Worm (Caenorhabditis elegans) whole organism, L1 larva: Measurements from ENCODE around the gene dpy-4.

Source experiments
- C16A3.4 ChIP-seq: fragments of 150-350 bp; optimal IDR thresholded peaks from 2 replicates; lab custom pipeline; 2014; ENCODE audit warnings: missing biosample characterization, missing genetic modification characterization
- C34B4.2 ChIP-seq: sonication (generic microtip); optimal IDR thresholded peaks from 2 replicates; lab custom pipeline; 2017; ENCODE audit warnings: mild to moderate bottlenecking, missing genetic modification characterization, missing compliant biosample characterization
- F16B12.6 ChIP-seq: fragments of 150-350 bp; optimal IDR thresholded peaks from 2 replicates; lab custom pipeline; 2014; ENCODE audit warnings: missing biosample characterization, missing genetic modification characterization
- aly-2 ChIP-seq: fragments of 150-350 bp; optimal IDR thresholded peaks from 2 replicates; lab custom pipeline; 2014; ENCODE audit warnings: missing biosample characterization, missing genetic modification characterization
- blmp-1 ChIP-seq: fragments of 150-350 bp; optimal IDR thresholded peaks from 2 replicates; lab custom pipeline; 2014; ENCODE audit warnings: missing biosample characterization, missing genetic modification characterization
- ceh-8 ChIP-seq: fragments of 200-800 bp; sonication (Bioruptor generic); optimal IDR thresholded peaks from 2 replicates; lab custom pipeline; 2018; ENCODE audit warnings: mild to moderate bottlenecking, missing genetic modification characterization, moderate library complexity, missing compliant biosample characterization
- ceh-88 ChIP-seq: fragments of 200-800 bp; sonication (Bioruptor generic); IDR thresholded peaks from 2 replicates; pipeline ENCODE4 v1.3.6; 2022; ENCODE audit warnings: missing genetic modification characterization, missing compliant biosample characterization
- ceh-90 ChIP-seq: sonication (generic microtip); optimal IDR thresholded peaks from 2 replicates; lab custom pipeline; 2016; ENCODE audit warnings: missing genetic modification characterization, missing compliant biosample characterization
- ces-1 ChIP-seq: fragments of 150-350 bp; optimal IDR thresholded peaks from 2 replicates; lab custom pipeline; 2014; ENCODE audit warnings: missing biosample characterization, missing genetic modification reagents, missing genetic modification characterization
- dpl-1 ChIP-seq, 3 experiments: fragments of 150-350 bp in 2 of 3; sonication (generic microtip) in 1 of 3; optimal IDR thresholded peaks; 2 replicates each; lab custom pipeline; 2014 to 2017; ENCODE audit warnings: missing biosample characterization in 3 of 3, missing genetic modification characterization in 3 of 3, missing genetic modification reagents in 3 of 3
- efl-1 ChIP-seq, 4 experiments: fragments of 150-350 bp; optimal IDR thresholded peaks in 3 of 4; peaks in 1 of 4; 1 replicate in 1 of 4; 2 replicates in 3 of 4; lab custom pipeline; 2014; ENCODE audit warnings: missing biosample characterization in 2 of 4, missing genetic modification characterization in 2 of 4, missing genetic modification reagents in 2 of 4
- efl-3 ChIP-seq: fragments of 200-800 bp; sonication (Bioruptor generic); optimal IDR thresholded peaks from 2 replicates; lab custom pipeline; 2018; ENCODE audit warnings: mild to moderate bottlenecking, missing genetic modification characterization, missing compliant biosample characterization
- egl-13 ChIP-seq: sonication (generic microtip); optimal IDR thresholded peaks from 2 replicates; lab custom pipeline; 2016; ENCODE audit warnings: missing genotype, missing genetic modification reagents, missing genetic modification characterization, missing compliant biosample characterization
- fkh-4 ChIP-seq: sonication (generic microtip); optimal IDR thresholded peaks from 2 replicates; lab custom pipeline; 2016; ENCODE audit warnings: missing compliant biosample characterization, missing genetic modification characterization, borderline replicate concordance
- fkh-8 ChIP-seq: sonication (generic microtip); optimal IDR thresholded peaks from 2 replicates; lab custom pipeline; 2016; ENCODE audit warnings: mild to moderate bottlenecking, missing genetic modification characterization, missing compliant biosample characterization
- grh-1 ChIP-seq: fragments of 200-800 bp; sonication (Bioruptor generic); IDR thresholded peaks from 2 replicates; pipeline ENCODE4 v1.3.6; 2022; ENCODE audit warnings: missing genetic modification reagents, missing genetic modification characterization, missing compliant biosample characterization
- hlh-4 ChIP-seq: sonication (generic microtip); optimal IDR thresholded peaks from 2 replicates; lab custom pipeline; 2016; ENCODE audit warnings: mild to moderate bottlenecking, missing genetic modification characterization, missing compliant biosample characterization
- hpl-2 ChIP-seq: fragments of 150-350 bp; optimal IDR thresholded peaks from 2 replicates; lab custom pipeline; 2014; ENCODE audit warnings: missing biosample characterization, missing genetic modification reagents, missing genetic modification characterization
- irx-1 ChIP-seq: sonication (generic microtip); optimal IDR thresholded peaks from 2 replicates; lab custom pipeline; 2016; ENCODE audit warnings: missing genetic modification characterization, missing compliant biosample characterization
- jun-1 ChIP-seq: fragments of 150-350 bp; optimal IDR thresholded peaks from 2 replicates; lab custom pipeline; 2014; ENCODE audit warnings: missing biosample characterization, missing genetic modification reagents, missing genetic modification characterization
- lin-14 ChIP-seq: fragments of 200-800 bp; sonication (Bioruptor generic); optimal IDR thresholded peaks from 2 replicates; lab custom pipeline; 2018; ENCODE audit warnings: mild to moderate bottlenecking, missing genetic modification characterization, moderate library complexity, missing compliant biosample characterization
- lin-15B ChIP-seq: fragments of 150-350 bp; sonication (generic microtip); optimal IDR thresholded peaks from 3 replicates; lab custom pipeline; 2014; ENCODE audit warnings: missing biosample characterization, missing genetic modification characterization
- lin-35 ChIP-seq, 2 experiments: fragments of 150-350 bp; optimal IDR thresholded peaks; 2 replicates each; lab custom pipeline; 2014; ENCODE audit warnings: missing biosample characterization in 2 of 2, missing genetic modification characterization in 2 of 2, missing genetic modification reagents in 2 of 2
- lir-3 ChIP-seq: sonication (generic microtip); optimal IDR thresholded peaks from 2 replicates; lab custom pipeline; 2016; ENCODE audit warnings: mild to moderate bottlenecking, missing genetic modification characterization, moderate library complexity, missing compliant biosample characterization; ENCODE audit not compliant: poor library complexity
- mef-2 ChIP-seq: fragments of 150-350 bp; optimal IDR thresholded peaks from 2 replicates; lab custom pipeline; 2014; ENCODE audit warnings: missing biosample characterization, missing genetic modification characterization
- mep-1 ChIP-seq: fragments of 150-350 bp; optimal IDR thresholded peaks from 2 replicates; lab custom pipeline; 2014; ENCODE audit warnings: missing biosample characterization, missing genetic modification characterization
- nhr-12 ChIP-seq: sonication (generic microtip); optimal IDR thresholded peaks from 2 replicates; lab custom pipeline; 2017; ENCODE audit warnings: missing biosample characterization, missing genetic modification characterization
- nhr-20 ChIP-seq: sonication (generic microtip); optimal IDR thresholded peaks from 2 replicates; lab custom pipeline; 2016; ENCODE audit warnings: mild to moderate bottlenecking, missing genetic modification characterization, missing compliant biosample characterization
- nhr-237 ChIP-seq: fragments of 150-350 bp; optimal IDR thresholded peaks from 2 replicates; lab custom pipeline; 2014; ENCODE audit warnings: missing biosample characterization, missing genetic modification characterization
- nhr-28 ChIP-seq: fragments of 150-350 bp; optimal IDR thresholded peaks from 2 replicates; lab custom pipeline; 2014; ENCODE audit warnings: missing biosample characterization, missing genetic modification characterization
- nhr-47 ChIP-seq: sonication (generic microtip); optimal IDR thresholded peaks from 2 replicates; lab custom pipeline; 2016; ENCODE audit warnings: mild to moderate bottlenecking, missing genetic modification characterization, moderate library complexity, missing compliant biosample characterization
- nhr-77 ChIP-seq: fragments of 150-350 bp; optimal IDR thresholded peaks from 2 replicates; lab custom pipeline; 2014; ENCODE audit warnings: missing biosample characterization, missing genetic modification characterization
- nhr-84 ChIP-seq: sonication (generic microtip); optimal IDR thresholded peaks from 2 replicates; lab custom pipeline; 2017; ENCODE audit warnings: missing biosample characterization, missing genetic modification characterization
- pqm-1 ChIP-seq: sonication (generic microtip); optimal IDR thresholded peaks from 3 replicates; lab custom pipeline; 2017; ENCODE audit warnings: missing biosample characterization, missing genetic modification characterization
- rnt-1 ChIP-seq: sonication (generic microtip); optimal IDR thresholded peaks from 2 replicates; lab custom pipeline; 2016; ENCODE audit warnings: mild to moderate bottlenecking, missing genetic modification characterization, moderate library complexity, missing compliant biosample characterization
- skn-1 ChIP-seq: fragments of 150-350 bp; optimal IDR thresholded peaks from 2 replicates; lab custom pipeline; 2014; ENCODE audit warnings: missing biosample characterization, missing genetic modification characterization
- snpc-4 ChIP-seq: fragments of 150-350 bp; optimal IDR thresholded peaks from 2 replicates; lab custom pipeline; 2014; ENCODE audit warnings: missing biosample characterization, missing genetic modification characterization
- snu-23 ChIP-seq: sonication (generic microtip); optimal IDR thresholded peaks from 2 replicates; lab custom pipeline; 2016; ENCODE audit warnings: missing genetic modification characterization, missing compliant biosample characterization
- sox-4 ChIP-seq: sonication (generic microtip); optimal IDR thresholded peaks from 2 replicates; lab custom pipeline; 2016; ENCODE audit warnings: missing genetic modification characterization, missing compliant biosample characterization
- sup-37 ChIP-seq: fragments of 200-800 bp; sonication (Bioruptor generic); optimal IDR thresholded peaks from 2 replicates; lab custom pipeline; 2018; ENCODE audit warnings: mild to moderate bottlenecking, missing genetic modification characterization, missing compliant biosample characterization
- tbx-2 ChIP-seq: sonication (generic microtip); optimal IDR thresholded peaks from 2 replicates; lab custom pipeline; 2016; ENCODE audit warnings: missing genetic modification characterization, missing compliant biosample characterization
- tlp-1 ChIP-seq: fragments of 150-350 bp; optimal IDR thresholded peaks from 2 replicates; lab custom pipeline; 2014; ENCODE audit warnings: missing biosample characterization, missing genetic modification characterization
- unc-130 ChIP-seq: fragments of 150-350 bp; optimal IDR thresholded peaks from 2 replicates; lab custom pipeline; 2017; ENCODE audit warnings: missing biosample characterization, missing genetic modification characterization, inconsistent platforms
- unc-86 ChIP-seq: sonication (generic microtip); optimal IDR thresholded peaks from 2 replicates; lab custom pipeline; 2016; ENCODE audit warnings: missing genetic modification characterization, missing compliant biosample characterization
- vab-15 ChIP-seq: sonication (generic microtip); optimal IDR thresholded peaks from 2 replicates; lab custom pipeline; 2017; ENCODE audit warnings: missing genotype, mild to moderate bottlenecking, missing genetic modification characterization, missing compliant biosample characterization
- xbp-1 ChIP-seq: sonication (generic microtip); optimal IDR thresholded peaks from 2 replicates; lab custom pipeline; 2016; ENCODE audit warnings: missing genetic modification characterization, missing compliant biosample characterization
- zag-1 ChIP-seq: fragments of 150-350 bp; optimal IDR thresholded peaks from 2 replicates; lab custom pipeline; 2014; ENCODE audit warnings: missing biosample characterization, missing genetic modification characterization
- zip-4 ChIP-seq: fragments of 200-800 bp; sonication (Bioruptor generic); optimal IDR thresholded peaks from 2 replicates; lab custom pipeline; 2018; ENCODE audit warnings: mild to moderate bottlenecking, missing genetic modification characterization, moderate library complexity, missing compliant biosample characterization

dpy-4 gene

DNA sequence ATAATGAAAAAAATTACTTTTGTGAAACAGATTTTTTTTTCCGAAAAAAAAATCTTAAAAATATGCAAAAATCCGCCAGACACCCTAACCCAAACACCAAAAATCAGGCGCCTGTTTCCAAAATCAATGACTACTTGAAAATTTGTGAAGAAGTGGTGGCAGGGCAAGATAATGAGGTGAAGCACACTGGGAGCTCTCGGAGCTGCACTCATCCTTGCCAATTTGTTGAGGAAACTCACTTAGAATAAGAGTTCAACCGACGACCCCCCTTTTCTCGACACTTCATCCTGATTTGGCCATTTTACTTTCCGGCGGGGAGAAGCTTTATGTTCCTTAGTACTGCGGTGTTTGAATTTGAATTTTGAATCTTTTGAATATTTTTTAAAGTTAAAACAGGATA is 8.4 kb downstream of the dpy-4 start:
- no peak for TF ChIP-seq aly-2
- TF ChIP-seq unc-86, result no peak
- TF ChIP-seq efl-1 (optimal IDR thresholded peaks at IDR 0.05; lab: Kevin White, UChicago), result no peak
- TF ChIP-seq efl-1 (GFP tag; optimal IDR thresholded peaks at IDR 0.05 in 1 of 2; lab: Kevin White, UChicago), result peak in 1 of 2 experiments; percentile 85

ce11 chrIV:14960061-14960460 is 26.5 kb downstream of the dpy-4 start:
- TF ChIP-seq tbx-2 (tag; lab: Kevin White, UChicago) (peak; percentile 8), irx-1 (tag; lab: Kevin White, UChicago) (no peak), blmp-1 (peak; percentile 3), zag-1 (tag; lab: Kevin White, UChicago) (no peak), mep-1 (tag; lab: Kevin White, UChicago) (no peak)

- no peak for TF ChIP-seq nhr-84 (tag; lab: Kevin White, UChicago)
- peak; percentile 85 for TF ChIP-seq snu-23 (GFP tag; lab: Kevin White, UChicago)
- no peak for TF ChIP-seq aly-2
- no peak for TF ChIP-seq ceh-90 (tag; lab: Kevin White, UChicago)
- no peak for TF ChIP-seq hlh-4
- peak; percentile 86 to 97 for TF ChIP-seq efl-1 (optimal IDR thresholded peaks at IDR 0.05; lab: Kevin White, UChicago)
- peak; percentile 97 to 99 for TF ChIP-seq efl-1 (GFP tag; optimal IDR thresholded peaks at IDR 0.05 in 1 of 2; lab: Kevin White, UChicago)
- no peak for TF ChIP-seq egl-13 (tag; lab: Kevin White, UChicago)
- TF ChIP-seq fkh-8 (tag; lab: Kevin White, UChicago), result peak; percentile 14
- TF ChIP-seq nhr-47, result peak; percentile 83
- peak; percentile 97 to 99 for TF ChIP-seq lin-35 (GFP tag; optimal IDR thresholded peaks at IDR 0.05; lab: Kevin White, UChicago)
- no peak for TF ChIP-seq efl-3
- TF ChIP-seq jun-1 (tag; lab: Kevin White, UChicago), result peak; percentile 59
- TF ChIP-seq rnt-1 (tag; lab: Kevin White, UChicago), result no peak
- TF ChIP-seq nhr-12 (tag; lab: Kevin White, UChicago), result no peak
- peak; percentile 43 for TF ChIP-seq irx-1 (tag; lab: Kevin White, UChicago)
- TF ChIP-seq unc-130, result peak; percentile 86
- TF ChIP-seq skn-1 (tag; lab: Kevin White, UChicago), result peak; percentile 72
- TF ChIP-seq dpl-1 (GFP tag; optimal IDR thresholded peaks at IDR 0.05; lab: Kevin White, UChicago), result peak; percentile 95 to 97 (median 96)
- peak; percentile 70 for TF ChIP-seq lin-14 (GFP tag; lab: Kevin White, UChicago)
- no peak for TF ChIP-seq lir-3
- peak; percentile 90 for TF ChIP-seq pqm-1 (tag; lab: Kevin White, UChicago)
- no peak for TF ChIP-seq sox-4 (tag; lab: Kevin White, UChicago)
- TF ChIP-seq fkh-4 (tag; lab: Kevin White, UChicago), result peak; percentile 1
- TF ChIP-seq ceh-88 (GFP tag; lab: Robert Waterston, UW), result no peak
- no peak for TF ChIP-seq grh-1
- peak; percentile 53 for TF ChIP-seq tbx-2 (tag; lab: Kevin White, UChicago)
- TF ChIP-seq snpc-4 (tag; lab: Kevin White, UChicago), result peak; percentile 48
- TF ChIP-seq tlp-1, result peak; percentile 81
- peak; percentile 73 for TF ChIP-seq mep-1 (tag; lab: Kevin White, UChicago)
- peak; percentile 83 for TF ChIP-seq lin-15B (tag; lab: Kevin White, UChicago)
- TF ChIP-seq nhr-237 (tag; lab: Kevin White, UChicago), result peak; percentile 70
- no peak for TF ChIP-seq zip-4 (GFP tag; lab: Kevin White, UChicago)
- TF ChIP-seq nhr-20 (tag; lab: Kevin White, UChicago), result peak; percentile 66
- no peak for TF ChIP-seq ceh-8 (GFP tag; lab: Kevin White, UChicago)
- peak; percentile 47 for TF ChIP-seq F16B12.6 (tag; lab: Kevin White, UChicago)
- TF ChIP-seq xbp-1 (tag; lab: Kevin White, UChicago), result peak; percentile 78
- peak; percentile 53 for TF ChIP-seq unc-86
- TF ChIP-seq sup-37 (GFP tag; lab: Kevin White, UChicago), result no peak
- peak; percentile 24 for TF ChIP-seq nhr-77 (tag; lab: Kevin White, UChicago)
- TF ChIP-seq C34B4.2 (tag; lab: Kevin White, UChicago), result no peak
- no peak for TF ChIP-seq mef-2
- TF ChIP-seq C16A3.4 (tag; lab: Kevin White, UChicago), result peak; percentile 82
- TF ChIP-seq vab-15 (tag; lab: Kevin White, UChicago), result peak; percentile 34
- TF ChIP-seq hpl-2 (GFP tag; lab: Kevin White, UChicago), result no peak
- no peak for TF ChIP-seq nhr-28 (tag; lab: Kevin White, UChicago)
- no peak for TF ChIP-seq ces-1 (GFP tag; lab: Kevin White, UChicago)
Observed at ce11 chrIV:14959375-14959774, 27.2 kb downstream of the dpy-4 start.
